Worm (Caenorhabditis elegans): ENCODE measurements around the gene pho-10.

- TF ChIP-seq nhr-23 (tag; optimal IDR thresholded peaks at IDR 0.05) (no peak), unc-62 (GFP tag; optimal IDR thresholded peaks at IDR 0.05) (no peak), peb-1 (tag; optimal IDR thresholded peaks at IDR 0.05) (no peak), skn-1 (tag; optimal IDR thresholded peaks at IDR 0.05) (no peak), aly-2 (tag; optimal IDR thresholded peaks at IDR 0.05) (no peak), blmp-1 (tag; optimal IDR thresholded peaks at IDR 0.05; ENCODE audit: insufficient read depth) (no peak), fos-1 (tag; optimal IDR thresholded peaks at IDR 0.05) (no peak), mdl-1 (tag; optimal IDR thresholded peaks at IDR 0.05) (no peak), ama-1 (optimal IDR thresholded peaks at IDR 0.05) (no peak)
These were observed 39.8 kb upstream of the pho-10 start for ce11 chrII:9960127-9960526.

All from whole organism, L2 larva.